Fruit fly (Drosophila melanogaster): ENCODE data around the gene CG17776.

Gene CG17776

dm6 chrX:2141854-2142216 is 42.7 kb upstream of the CG17776 start (continued):
- TF ChIP-seq so (GFP tag; IDR thresholded peaks at IDR 0.05) = no peak
- TF ChIP-seq CG6813 (GFP tag; optimal IDR thresholded peaks at IDR 0.05) = peak; percentile 73
- no peak for TF ChIP-seq ftz-f1 (GFP tag; optimal IDR thresholded peaks at IDR 0.05)
- TF ChIP-seq Atf3 (GFP tag; optimal IDR thresholded peaks at IDR 0.05) = no peak
- peak; percentile 46 for TF ChIP-seq sd (tag; optimal IDR thresholded peaks at IDR 0.05)
- no peak for TF ChIP-seq CG4404 (GFP tag; IDR thresholded peaks at IDR 0.05)
- no peak for TF ChIP-seq Neu2 (GFP tag; optimal IDR thresholded peaks at IDR 0.05; ENCODE audit: borderline replicate concordance)
- peak; percentile 57 for TF ChIP-seq Meics (GFP tag; optimal IDR thresholded peaks at IDR 0.05)
- TF ChIP-seq pzg (GFP tag; optimal IDR thresholded peaks at IDR 0.05) = no peak
- no peak for TF ChIP-seq CG3163 (GFP tag; optimal IDR thresholded peaks at IDR 0.05)
- TF ChIP-seq run (tag; optimal IDR thresholded peaks at IDR 0.05) = no peak
- TF ChIP-seq Hey (tag; optimal IDR thresholded peaks at IDR 0.05) = peak; percentile 66
- peak; percentile 56 for TF ChIP-seq CG10431 (GFP tag; optimal IDR thresholded peaks at IDR 0.05)
- no peak; the same call in 2 of the 3 replicates for TF ChIP-seq B-H1 (GFP tag; IDR thresholded peaks at IDR 0.05)
- no peak for TF ChIP-seq Doc2 (GFP tag; IDR thresholded peaks at IDR 0.05)
- peak; percentile 64; the same call in 1 of the 2 replicates for TF ChIP-seq CG32532 (GFP tag; IDR thresholded peaks at IDR 0.05)
- no peak for TF ChIP-seq Stat92E (GFP tag; optimal IDR thresholded peaks at IDR 0.05)
- peak; percentile 17 for TF ChIP-seq salm (tag; optimal IDR thresholded peaks at IDR 0.05)
- no peak for TF ChIP-seq CG6175 (GFP tag; IDR thresholded peaks at IDR 0.05)
- TF ChIP-seq CG3847 (GFP tag; IDR thresholded peaks at IDR 0.05) = no peak
- peak; percentile 20; the same call in 1 of the 2 replicates for TF ChIP-seq HLH3B (GFP tag; IDR thresholded peaks at IDR 0.05)
- TF ChIP-seq CG8388 (GFP tag; optimal IDR thresholded peaks at IDR 0.05) = no peak
- no peak for TF ChIP-seq CG15479 (GFP tag; optimal IDR thresholded peaks at IDR 0.05)
- peak; percentile 30 for TF ChIP-seq CG4424 (GFP tag; optimal IDR thresholded peaks at IDR 0.05)
- TF ChIP-seq TFAM (GFP tag; optimal IDR thresholded peaks at IDR 0.05) = no peak
- TF ChIP-seq Eip74EF (GFP tag; optimal IDR thresholded peaks at IDR 0.05) = peak in 1 of 2 experiments; percentile 9
- TF ChIP-seq wor (GFP tag; IDR thresholded peaks at IDR 0.05) = no peak
- peak; percentile 29 for TF ChIP-seq bab2 (GFP tag; optimal IDR thresholded peaks at IDR 0.05)
- no peak for TF ChIP-seq dimm (GFP tag; IDR thresholded peaks at IDR 0.05)
- peak; percentile 4 for TF ChIP-seq CG2202 (tag; optimal IDR thresholded peaks at IDR 0.05)
- TF ChIP-seq MTF-1 (GFP tag; optimal IDR thresholded peaks at IDR 0.05; ENCODE audit: borderline replicate concordance) = peak; percentile 77
- peak; percentile 29 for TF ChIP-seq CHES-1-like (GFP tag; optimal IDR thresholded peaks at IDR 0.05)
- TF ChIP-seq knrl (GFP tag; IDR thresholded peaks at IDR 0.05; ENCODE audit: partially characterized antibody) = no peak
- peak; percentile 59 for TF ChIP-seq Rfx (GFP tag; IDR thresholded peaks at IDR 0.05)
- no peak for TF ChIP-seq CG16779 (GFP tag; IDR thresholded peaks at IDR 0.05)
- peak; percentile 61 for TF ChIP-seq CG11504 (tag; optimal IDR thresholded peaks at IDR 0.05)
- TF ChIP-seq ken (GFP tag; IDR thresholded peaks at IDR 0.05) = no peak
- no peak for TF ChIP-seq Ets97D (GFP tag; optimal IDR thresholded peaks at IDR 0.05)
- TF ChIP-seq Fer1 (GFP tag; optimal IDR thresholded peaks at IDR 0.05) = peak; percentile 42
- TF ChIP-seq H2.0 (GFP tag; IDR thresholded peaks at IDR 0.05) = no peak
- no peak for TF ChIP-seq CG10462 (GFP tag; optimal IDR thresholded peaks at IDR 0.05)
- no peak for TF ChIP-seq nom (GFP tag; optimal IDR thresholded peaks at IDR 0.05)
- no peak for TF ChIP-seq Fer2 (tag; optimal IDR thresholded peaks at IDR 0.05)
